Fruit fly (Drosophila melanogaster): ENCODE results near the gene CG33191.

dm6 chr3R:8779823-8780222 lies at the start of gene CG33191:
- TF ChIP-seq dmrt93B (GFP tag; optimal IDR thresholded peaks at IDR 0.05), result no peak
- no peak for TF ChIP-seq Hr78 (GFP tag; optimal IDR thresholded peaks at IDR 0.05)
- TF ChIP-seq jim (GFP tag; optimal IDR thresholded peaks at IDR 0.05), result no peak

Measured in whole organism, wandering third instar larva.